Fruit fly (Drosophila melanogaster) whole organism, adult: ENCODE measurements around the gene mRpS14.

Source experiments
- CG11617 ChIP-seq: fragments of 200-800 bp; sonication (Bioruptor generic); optimal IDR thresholded peaks from 2 replicates; lab custom pipeline; 2017; ENCODE audit warnings: mild to moderate bottlenecking, missing biosample characterization, missing genetic modification reagents, missing genetic modification characterization
- CG12768 ChIP-seq: fragments of 200-800 bp; sonication (Bioruptor generic); optimal IDR thresholded peaks from 2 replicates; lab custom pipeline; 2017; ENCODE audit warnings: missing biosample characterization, missing genetic modification characterization, mild to moderate bottlenecking, moderate library complexity, missing genetic modification reagents
- CG33017 ChIP-seq: fragments of 200-800 bp; sonication (Bioruptor generic); optimal IDR thresholded peaks from 2 replicates; lab custom pipeline; 2018; ENCODE audit warnings: missing biosample characterization, mild to moderate bottlenecking, missing genetic modification characterization, moderate library complexity
- CG5204 ChIP-seq: fragments of 200-800 bp; sonication (Bioruptor generic); optimal IDR thresholded peaks from 2 replicates; lab custom pipeline; 2016; ENCODE audit warnings: missing biosample characterization, missing genetic modification characterization
- CG7045 ChIP-seq: fragments of 200-800 bp; sonication (Bioruptor generic); optimal IDR thresholded peaks from 2 replicates; lab custom pipeline; 2017; ENCODE audit warnings: missing biosample characterization, mild to moderate bottlenecking, missing genetic modification characterization
- Crg-1 ChIP-seq: fragments of 200-800 bp; sonication (Bioruptor generic); optimal IDR thresholded peaks from 2 replicates; lab custom pipeline; 2016; ENCODE audit warnings: missing biosample characterization, missing genetic modification characterization
- Mnt ChIP-seq: fragments of 200-800 bp; sonication (Bioruptor generic); optimal IDR thresholded peaks from 2 replicates; lab custom pipeline; 2016; ENCODE audit warnings: missing biosample characterization, mild to moderate bottlenecking, missing genetic modification characterization
- bab1 ChIP-seq: fragments of 200-800 bp; sonication (Bioruptor generic); optimal IDR thresholded peaks from 3 replicates; lab custom pipeline; 2019; ENCODE audit warnings: missing biosample characterization, mild to moderate bottlenecking, missing genetic modification characterization, moderate library complexity
- cic ChIP-seq: fragments of 200-800 bp; sonication (Bioruptor generic); optimal IDR thresholded peaks from 2 replicates; lab custom pipeline; 2017; ENCODE audit warnings: missing biosample characterization, mild to moderate bottlenecking, missing genetic modification characterization, moderate library complexity
- cnc ChIP-seq, 2 experiments: fragments of >200 bp; optimal IDR thresholded peaks; 2 replicates each; lab custom pipeline; 2017
- kay ChIP-seq: fragments of 200-800 bp; sonication (Bioruptor generic); peaks from one replicate; lab custom pipeline; 2016; ENCODE audit warnings: missing biosample characterization, missing genetic modification characterization, borderline replicate concordance
- ovo ChIP-seq: fragments of 200-800 bp; sonication (Bioruptor generic); optimal IDR thresholded peaks from 2 replicates; lab custom pipeline; 2016; ENCODE audit warnings: missing biosample characterization, missing genetic modification characterization
- pad ChIP-seq: fragments of 200-800 bp; sonication (Bioruptor generic); optimal IDR thresholded peaks from 3 replicates; lab custom pipeline; 2017; ENCODE audit warnings: missing biosample characterization, missing genetic modification characterization, mild to moderate bottlenecking, moderate library complexity, missing genetic modification reagents
- toe ChIP-seq: fragments of 200-800 bp; sonication (Bioruptor generic); optimal IDR thresholded peaks from 2 replicates; lab custom pipeline; 2016; ENCODE audit warnings: missing biosample characterization, missing genetic modification characterization

- no peak for TF ChIP-seq CG33017
- TF ChIP-seq CG11617 (GFP tag; lab: Kevin White, UChicago) = no peak
- no peak for TF ChIP-seq cnc (optimal IDR thresholded peaks at IDR 0.05; lab: Kevin White, UChicago)
- no peak for TF ChIP-seq toe (GFP tag; lab: Kevin White, UChicago)
- no peak for TF ChIP-seq Mnt (GFP tag; lab: Kevin White, UChicago)
- TF ChIP-seq kay (GFP tag; lab: Kevin White, UChicago) = no peak
- TF ChIP-seq ovo (GFP tag; lab: Kevin White, UChicago) = no peak
- no peak for TF ChIP-seq cic
- no peak for TF ChIP-seq Crg-1 (GFP tag; lab: Kevin White, UChicago)
- no peak for TF ChIP-seq CG5204
- TF ChIP-seq CG12768 (GFP tag; lab: Kevin White, UChicago) = no peak
- TF ChIP-seq pad (GFP tag; lab: Kevin White, UChicago) = no peak
- no peak for TF ChIP-seq bab1
- no peak for TF ChIP-seq CG7045 (GFP tag; lab: Kevin White, UChicago)
These were observed 904 bp downstream of the mRpS14 start, which contains the start of gene CG32533 for dm6 chrX:19479134-19479533.
